Fruit fly (Drosophila melanogaster): ENCODE results near the gene CG7148.

DNA sequence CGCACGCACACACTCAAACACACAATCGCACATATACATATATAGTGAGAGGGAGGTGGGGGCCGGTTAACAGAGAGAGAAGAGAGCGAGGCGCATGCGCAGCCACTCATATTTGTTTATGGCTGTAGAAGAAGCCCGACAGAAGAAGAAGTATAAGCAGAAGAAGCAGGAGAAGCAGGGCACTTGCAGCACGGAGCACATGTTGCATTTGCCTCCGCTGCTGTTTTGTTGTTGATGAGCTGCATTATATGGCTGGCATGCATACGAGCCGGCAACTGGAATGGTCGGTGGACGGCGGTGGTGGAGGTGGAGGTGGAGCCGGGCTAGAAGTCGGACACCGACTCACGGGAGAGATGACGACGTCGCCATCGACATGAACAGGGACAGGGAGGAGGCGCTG, 31.6 kb downstream of the CG7148 start:
- TF ChIP-seq fru (GFP tag; optimal IDR thresholded peaks at IDR 0.05), result no peak
- TF ChIP-seq lola (GFP tag; optimal IDR thresholded peaks at IDR 0.05), result no peak
- TF ChIP-seq dmrt93B (GFP tag; optimal IDR thresholded peaks at IDR 0.05), result no peak
